Worm (Caenorhabditis elegans) whole organism, L1 larva: ENCODE data around the gene znf-593.

Experiments used
- elt-3 ChIP-seq, 6 experiments: fragments of 150-350 bp in 1 of 6; sonication (generic microtip); optimal IDR thresholded peaks; 2 replicates each; lab custom pipeline; 2017 to 2018; ENCODE audit warnings: missing biosample characterization in 6 of 6, missing genetic modification characterization in 6 of 6, inconsistent platforms in 1 of 6
- lin-15B ChIP-seq: fragments of 150-350 bp; sonication (generic microtip); optimal IDR thresholded peaks from 3 replicates; lab custom pipeline; 2014; ENCODE audit warnings: missing biosample characterization, missing genetic modification characterization
- lin-35 ChIP-seq, 2 experiments: fragments of 150-350 bp; optimal IDR thresholded peaks; 2 replicates each; lab custom pipeline; 2014; ENCODE audit warnings: missing biosample characterization in 2 of 2, missing genetic modification characterization in 2 of 2, missing genetic modification reagents in 2 of 2
- lin-39 ChIP-seq: fragments of 150-350 bp; optimal IDR thresholded peaks from 2 replicates; lab custom pipeline; 2014; ENCODE audit warnings: missing biosample characterization, missing genetic modification reagents, missing genetic modification characterization
- lir-3 ChIP-seq: sonication (generic microtip); optimal IDR thresholded peaks from 2 replicates; lab custom pipeline; 2016; ENCODE audit warnings: mild to moderate bottlenecking, missing genetic modification characterization, moderate library complexity, missing compliant biosample characterization; ENCODE audit not compliant: poor library complexity
- mab-9 ChIP-seq: fragments of 200-800 bp; sonication (Bioruptor generic); IDR thresholded peaks from 2 replicates; pipeline ENCODE4 v1.3.6; 2022; ENCODE audit warnings: missing genetic modification reagents, missing genetic modification characterization, missing compliant biosample characterization
- nhr-11 ChIP-seq: fragments of 150-350 bp; optimal IDR thresholded peaks from 2 replicates; lab custom pipeline; 2014; ENCODE audit warnings: missing biosample characterization, missing genetic modification characterization
- nhr-90 ChIP-seq: sonication (generic microtip); optimal IDR thresholded peaks from 2 replicates; lab custom pipeline; 2016; ENCODE audit warnings: mild to moderate bottlenecking, missing genetic modification characterization, missing compliant biosample characterization; ENCODE audit not compliant: poor library complexity
- pqm-1 ChIP-seq: sonication (generic microtip); optimal IDR thresholded peaks from 3 replicates; lab custom pipeline; 2017; ENCODE audit warnings: missing biosample characterization, missing genetic modification characterization
- sox-4 ChIP-seq: sonication (generic microtip); optimal IDR thresholded peaks from 2 replicates; lab custom pipeline; 2016; ENCODE audit warnings: missing genetic modification characterization, missing compliant biosample characterization
- sptf-1 ChIP-seq: fragments of 150-350 bp; optimal IDR thresholded peaks from 2 replicates; lab custom pipeline; 2014; ENCODE audit warnings: missing biosample characterization, missing genetic modification characterization

DNA sequence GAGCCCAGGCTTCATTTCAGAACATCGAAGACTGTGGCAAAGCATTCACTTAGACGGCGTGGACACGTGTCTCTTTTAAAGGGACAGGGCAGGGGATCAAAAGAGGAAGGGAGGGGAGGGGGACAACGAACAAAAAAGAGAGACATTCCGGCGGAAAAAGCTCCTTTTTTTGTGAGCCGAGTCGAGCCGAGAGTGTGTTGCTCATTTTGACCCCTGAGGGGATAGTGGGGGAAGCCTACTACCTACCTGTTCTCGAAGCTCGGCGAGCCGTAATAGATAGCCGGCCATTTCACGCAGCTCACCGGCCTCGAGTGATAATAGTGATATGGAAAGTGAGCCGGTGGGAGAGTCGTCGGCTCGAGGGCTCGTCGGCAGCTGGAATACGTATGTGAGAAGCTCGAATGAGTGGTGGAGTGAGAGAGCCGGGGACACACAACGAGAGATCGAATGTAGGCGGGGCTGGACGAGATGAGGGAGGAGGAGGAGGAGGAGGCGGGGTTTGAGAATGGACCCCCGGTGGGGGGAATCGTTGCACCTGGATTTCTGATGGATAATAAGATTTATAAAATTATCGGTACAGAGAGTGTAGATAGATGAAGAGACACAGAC lies 18.3 kb upstream of the znf-593 start:
- TF ChIP-seq mab-9 (no peak), nhr-11 (no peak), lin-15B (tag; lab: Kevin White, UChicago) (no peak), lir-3 (tag; lab: Kevin White, UChicago) (no peak), lin-35 (GFP tag; optimal IDR thresholded peaks at IDR 0.05; lab: Kevin White, UChicago) (no peak), pqm-1 (tag; lab: Kevin White, UChicago) (no peak), lin-39 (no peak), nhr-90 (tag; lab: Kevin White, UChicago) (no peak), elt-3 (tag; optimal IDR thresholded peaks at IDR 0.05; lab: Kevin White, UChicago) (no peak), sptf-1 (tag; lab: Kevin White, UChicago) (no peak), sox-4 (tag; lab: Kevin White, UChicago) (no peak)
